Worm (Caenorhabditis elegans) whole organism, midembryonic: Measurements from ENCODE around the gene cec-1.

Experiments
- T22C8.4 ChIP-seq: fragments of 200-800 bp; sonication (Bioruptor generic); IDR thresholded peaks from 2 replicates; pipeline ENCODE4 v1.3.6; 2022; ENCODE audit warnings: missing genetic modification characterization, missing compliant biosample characterization
- cog-1 ChIP-seq: sonication (generic microtip); optimal IDR thresholded peaks from 2 replicates; lab custom pipeline; 2016; ENCODE audit warnings: missing genetic modification characterization, missing compliant biosample characterization
- flt-1 ChIP-seq: fragments of 200-800 bp; sonication (Bioruptor generic); IDR thresholded peaks from 2 replicates; pipeline ENCODE4 v1.3.6; 2022; ENCODE audit warnings: missing genetic modification characterization, missing compliant biosample characterization
- klf-2 ChIP-seq: fragments of 200-800 bp; sonication (Bioruptor generic); conservative IDR thresholded peaks from 2 replicates; pipeline ENCODE4 v1.3.6; 2022; ENCODE audit warnings: missing genetic modification reagents, missing genetic modification characterization, missing compliant biosample characterization
- med-1 ChIP-seq: sonication (generic microtip); optimal IDR thresholded peaks from 2 replicates; lab custom pipeline; 2017; ENCODE audit warnings: missing genetic modification characterization, mild to moderate bottlenecking, missing compliant biosample characterization, antibody characterized with exemption, missing genetic modification reagents; ENCODE audit not compliant: insufficient read depth
- ref-1 ChIP-seq: fragments of 200-800 bp; sonication (Bioruptor generic); conservative IDR thresholded peaks from 2 replicates; pipeline ENCODE4 v1.3.6; 2022; ENCODE audit warnings: missing genetic modification reagents, missing genetic modification characterization, missing compliant biosample characterization
- tab-1 ChIP-seq: fragments of 200-800 bp; sonication (Bioruptor generic); IDR thresholded peaks from 2 replicates; pipeline ENCODE4 v1.3.6; 2022; ENCODE audit warnings: missing genetic modification characterization, missing compliant biosample characterization
- ztf-23 ChIP-seq: fragments of 200-800 bp; sonication (Bioruptor generic); IDR thresholded peaks from 2 replicates; pipeline ENCODE4 v1.3.6; 2022; ENCODE audit warnings: missing genetic modification reagents, missing genetic modification characterization, missing compliant biosample characterization
- ztf-29 ChIP-seq: fragments of 200-800 bp; sonication (Bioruptor generic); IDR thresholded peaks from 2 replicates; pipeline ENCODE4 v1.3.6; 2022; ENCODE audit warnings: missing genetic modification reagents, missing genetic modification characterization, missing compliant biosample characterization

Gene cec-1

DNA sequence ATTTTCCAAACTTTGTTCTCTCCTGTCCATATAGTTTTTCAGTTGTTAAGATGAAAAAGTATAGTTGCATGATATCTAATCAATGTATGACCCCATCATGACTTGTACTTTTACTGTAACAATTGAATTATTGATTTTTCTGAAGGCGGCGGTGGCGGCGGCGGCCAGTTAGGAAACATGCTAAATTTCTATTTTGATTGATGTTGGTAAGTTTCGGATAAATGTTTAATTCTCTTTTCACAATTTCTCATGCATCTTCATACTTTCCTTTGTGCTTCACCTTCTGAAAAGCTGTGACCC, 8.2 kb upstream of the cec-1 start, which contains the start of gene sor-1:
Gene sor-1 (plus strand): TSS at position 201 of the 300 bp plus-strand sequence.
- TF ChIP-seq med-1 (GFP tag; lab: Kevin White, UChicago) (no peak), flt-1 (GFP tag; lab: Robert Waterston, UW) (no peak), ztf-23 (GFP tag; lab: Robert Waterston, UW) (no peak), T22C8.4 (GFP tag; lab: Robert Waterston, UW) (peak; percentile 62; the same call in 1 of the 2 replicates), cog-1 (tag; lab: Kevin White, UChicago) (no peak), klf-2 (GFP tag; lab: Robert Waterston, UW) (no peak)

DNA sequence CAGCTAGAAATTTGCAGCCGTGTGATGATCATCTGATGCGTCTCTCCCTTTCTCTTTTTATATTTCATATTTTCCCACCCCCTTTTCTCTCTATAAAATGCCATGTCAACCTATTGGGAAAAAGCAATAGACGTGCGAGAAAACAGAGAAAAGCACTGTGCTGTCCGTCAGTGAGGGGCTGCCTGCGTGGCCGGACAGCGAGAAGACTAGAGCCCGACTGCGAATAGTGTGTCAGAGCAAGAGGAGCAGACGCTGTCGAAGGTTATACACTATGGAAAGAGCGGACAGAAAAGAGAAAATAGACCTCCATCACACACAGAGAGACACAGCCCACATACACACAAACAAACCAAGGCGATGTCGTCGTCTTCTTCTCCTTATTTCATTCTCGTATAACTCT, 1.1 kb upstream of the cec-1 start:
- TF ChIP-seq T22C8.4 (GFP tag; lab: Robert Waterston, UW) (no peak), med-1 (GFP tag; lab: Kevin White, UChicago) (no peak), ztf-23 (GFP tag; lab: Robert Waterston, UW) (peak; percentile 40; the same call in 1 of the 2 replicates), klf-2 (GFP tag; lab: Robert Waterston, UW) (no peak), cog-1 (tag; lab: Kevin White, UChicago) (peak; percentile 62), flt-1 (GFP tag; lab: Robert Waterston, UW) (no peak), tab-1 (GFP tag; lab: Robert Waterston, UW) (no peak), ztf-29 (peak; percentile 59; the same call in 1 of the 2 replicates), ref-1 (GFP tag; lab: Robert Waterston, UW) (no peak)

DNA sequence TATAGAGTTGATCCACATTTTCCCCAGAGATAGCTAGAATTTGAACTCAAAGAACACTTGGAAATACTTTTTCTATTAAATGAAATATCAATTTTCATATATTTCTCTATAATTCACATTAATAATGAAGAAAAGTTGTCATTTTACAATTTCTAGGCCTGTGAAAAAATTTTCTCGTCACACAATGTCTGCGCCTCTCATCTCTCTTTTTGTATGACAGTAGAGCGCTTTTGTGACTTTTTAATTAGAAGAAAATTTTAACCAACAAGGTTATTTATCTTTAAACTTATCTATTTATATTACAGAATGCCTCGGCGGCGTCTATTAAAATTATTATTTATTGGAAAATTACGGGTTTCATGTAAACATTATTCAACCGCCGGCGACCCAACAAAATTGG, 2.9 kb downstream of the cec-1 start, which contains the start of gene ZK1236.1:
Gene ZK1236.1 (plus strand): TSS at position 263 of the 400 bp plus-strand sequence.
- no peak for TF ChIP-seq ztf-23 (GFP tag; lab: Robert Waterston, UW)
- TF ChIP-seq klf-2 (GFP tag; lab: Robert Waterston, UW): no peak
- no peak for TF ChIP-seq flt-1 (GFP tag; lab: Robert Waterston, UW)
- no peak for TF ChIP-seq tab-1 (GFP tag; lab: Robert Waterston, UW)

DNA sequence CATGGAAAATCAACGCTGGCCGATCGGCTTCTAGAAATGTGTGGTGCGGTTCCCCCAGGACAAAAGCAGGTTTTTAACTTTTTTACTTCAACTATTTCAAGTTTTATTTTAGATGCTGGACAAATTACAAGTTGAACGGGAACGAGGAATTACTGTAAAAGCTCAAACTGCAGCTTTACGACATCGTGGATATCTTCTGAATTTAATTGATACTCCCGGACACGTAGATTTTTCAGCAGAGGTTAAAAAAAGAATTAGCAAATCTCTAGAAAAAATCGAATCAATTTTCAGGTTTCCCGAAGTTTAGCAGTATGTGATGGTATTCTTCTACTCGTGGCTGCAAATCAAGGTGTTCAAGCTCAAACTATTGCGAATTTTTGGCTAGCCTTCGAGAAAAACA, 3.4 kb downstream of the cec-1 start:
- no peak for TF ChIP-seq flt-1 (GFP tag; lab: Robert Waterston, UW)
- TF ChIP-seq tab-1 (GFP tag; lab: Robert Waterston, UW): no peak
- no peak for TF ChIP-seq T22C8.4 (GFP tag; lab: Robert Waterston, UW)
- no peak for TF ChIP-seq ref-1 (GFP tag; lab: Robert Waterston, UW)
- no peak for TF ChIP-seq cog-1 (tag; lab: Kevin White, UChicago)
- TF ChIP-seq klf-2 (GFP tag; lab: Robert Waterston, UW): no peak
- TF ChIP-seq med-1 (GFP tag; lab: Kevin White, UChicago): no peak
- TF ChIP-seq ztf-23 (GFP tag; lab: Robert Waterston, UW): no peak
- TF ChIP-seq ztf-29: no peak

DNA sequence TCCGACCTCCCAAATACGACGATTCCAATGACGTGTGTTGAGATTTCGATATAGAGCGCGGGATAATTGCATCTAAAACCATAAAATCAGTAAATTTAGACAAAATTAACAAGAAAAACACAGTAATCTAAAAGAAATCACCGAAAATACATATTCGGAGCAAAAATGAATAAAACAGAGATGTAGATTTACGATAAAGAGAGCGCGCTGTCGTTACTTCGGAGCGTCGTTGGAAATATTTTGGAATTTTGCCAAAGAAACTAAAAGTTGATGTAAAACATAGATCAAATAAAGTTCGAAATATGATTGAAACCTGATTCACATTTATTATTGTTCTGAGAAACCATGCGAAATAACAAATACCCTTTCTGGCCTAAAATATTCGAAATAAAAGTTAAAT, 6.0 kb downstream of the cec-1 start, which contains the start of gene ZK1236.5:
Gene ZK1236.5 (minus strand): TSS at position 72 of the 400 bp plus-strand sequence.
- TF ChIP-seq cog-1 (tag; lab: Kevin White, UChicago) (no peak), T22C8.4 (GFP tag; lab: Robert Waterston, UW) (no peak), ztf-23 (GFP tag; lab: Robert Waterston, UW) (no peak), flt-1 (GFP tag; lab: Robert Waterston, UW) (no peak), klf-2 (GFP tag; lab: Robert Waterston, UW) (no peak), med-1 (GFP tag; lab: Kevin White, UChicago) (no peak), tab-1 (GFP tag; lab: Robert Waterston, UW) (no peak), ref-1 (GFP tag; lab: Robert Waterston, UW) (no peak), ztf-29 (no peak)

DNA sequence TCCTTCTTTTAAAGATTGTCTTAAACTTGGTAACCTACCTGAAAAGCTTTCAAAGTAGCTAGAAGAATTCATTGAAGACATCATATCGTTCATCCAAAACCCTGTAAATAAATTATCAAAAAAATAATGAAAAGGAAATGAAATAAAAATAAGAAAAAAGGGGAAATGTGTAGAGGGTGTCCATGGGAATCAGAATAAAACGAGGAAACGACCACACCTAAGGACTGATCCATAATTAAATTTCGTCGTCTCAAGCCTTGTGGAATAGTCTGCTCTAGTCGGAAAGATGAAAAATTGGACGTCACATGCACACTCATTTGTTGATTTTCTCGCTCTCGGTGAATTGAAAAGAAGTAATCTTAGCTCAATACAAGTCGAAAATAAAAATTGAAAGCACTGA, 8.9 kb downstream of the cec-1 start, which contains the start of gene ZK1236.9:
Gene ZK1236.9 (minus strand): TSS at position 101 of the 400 bp plus-strand sequence.
- TF ChIP-seq med-1 (GFP tag; lab: Kevin White, UChicago) (no peak), tab-1 (GFP tag; lab: Robert Waterston, UW) (no peak), ztf-23 (GFP tag; lab: Robert Waterston, UW) (no peak), ztf-29 (no peak), ref-1 (GFP tag; lab: Robert Waterston, UW) (no peak), flt-1 (GFP tag; lab: Robert Waterston, UW) (no peak), cog-1 (tag; lab: Kevin White, UChicago) (no peak), T22C8.4 (GFP tag; lab: Robert Waterston, UW) (no peak), klf-2 (GFP tag; lab: Robert Waterston, UW) (no peak)

DNA sequence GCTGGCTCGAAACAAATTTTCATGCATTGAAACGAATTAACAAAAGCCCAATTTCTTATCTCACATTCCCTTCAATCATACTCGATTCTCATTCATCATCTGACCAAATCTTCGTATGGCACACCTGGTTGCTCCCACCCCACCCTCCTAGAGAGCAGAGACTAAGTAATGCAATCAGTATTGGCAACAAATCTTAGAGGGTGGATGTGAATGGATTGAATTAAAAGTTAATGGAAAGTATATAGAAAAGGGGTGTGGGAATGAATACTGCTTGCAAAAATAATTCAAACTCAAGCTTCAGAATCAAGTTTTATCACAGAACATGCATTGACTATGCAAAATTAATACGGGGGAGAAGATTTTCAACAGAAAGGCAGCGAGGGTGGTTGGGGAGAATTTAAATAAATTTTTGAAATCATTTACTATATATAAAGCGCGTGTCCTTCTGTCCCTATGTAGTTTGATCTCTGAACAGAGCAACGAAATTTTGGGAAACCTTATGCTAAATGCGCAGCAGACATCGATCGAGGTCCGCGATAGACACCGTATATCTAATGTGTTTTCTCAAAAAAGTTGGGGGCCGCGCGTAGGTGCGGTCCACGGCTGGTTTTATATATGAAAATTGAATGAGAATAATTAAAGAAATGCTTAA, 11.8 kb downstream of the cec-1 start:
- TF ChIP-seq klf-2 (GFP tag; lab: Robert Waterston, UW): no peak
- no peak for TF ChIP-seq ztf-23 (GFP tag; lab: Robert Waterston, UW)

DNA sequence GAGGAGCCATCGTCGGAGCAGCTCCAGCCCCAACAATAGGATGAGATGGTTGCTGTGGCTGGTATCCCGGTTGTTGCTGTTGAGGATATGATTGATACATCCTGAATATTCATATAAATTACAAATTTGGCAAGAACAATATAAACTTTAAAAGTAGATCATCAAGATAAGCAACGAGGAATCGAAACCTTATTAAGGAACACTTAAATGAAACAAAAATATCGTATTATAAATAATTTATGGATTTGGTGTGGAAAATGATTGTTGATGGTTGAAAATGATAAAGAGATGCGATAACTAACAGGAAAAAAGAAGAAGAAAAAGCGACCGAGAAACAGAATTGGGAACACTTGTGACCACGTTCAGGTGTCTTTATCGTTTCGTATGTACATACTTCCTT, 13.2 kb downstream of the cec-1 start, which contains the start of gene pqn-96:
Gene pqn-96 (minus strand): TSS at position 101 of the 400 bp plus-strand sequence.
- TF ChIP-seq ref-1 (GFP tag; lab: Robert Waterston, UW): no peak
- TF ChIP-seq ztf-29: no peak
- TF ChIP-seq tab-1 (GFP tag; lab: Robert Waterston, UW): no peak
- TF ChIP-seq ztf-23 (GFP tag; lab: Robert Waterston, UW): no peak
- no peak for TF ChIP-seq cog-1 (tag; lab: Kevin White, UChicago)
- TF ChIP-seq klf-2 (GFP tag; lab: Robert Waterston, UW): no peak
- TF ChIP-seq flt-1 (GFP tag; lab: Robert Waterston, UW): no peak
- TF ChIP-seq med-1 (GFP tag; lab: Kevin White, UChicago): no peak
- TF ChIP-seq T22C8.4 (GFP tag; lab: Robert Waterston, UW): no peak

DNA sequence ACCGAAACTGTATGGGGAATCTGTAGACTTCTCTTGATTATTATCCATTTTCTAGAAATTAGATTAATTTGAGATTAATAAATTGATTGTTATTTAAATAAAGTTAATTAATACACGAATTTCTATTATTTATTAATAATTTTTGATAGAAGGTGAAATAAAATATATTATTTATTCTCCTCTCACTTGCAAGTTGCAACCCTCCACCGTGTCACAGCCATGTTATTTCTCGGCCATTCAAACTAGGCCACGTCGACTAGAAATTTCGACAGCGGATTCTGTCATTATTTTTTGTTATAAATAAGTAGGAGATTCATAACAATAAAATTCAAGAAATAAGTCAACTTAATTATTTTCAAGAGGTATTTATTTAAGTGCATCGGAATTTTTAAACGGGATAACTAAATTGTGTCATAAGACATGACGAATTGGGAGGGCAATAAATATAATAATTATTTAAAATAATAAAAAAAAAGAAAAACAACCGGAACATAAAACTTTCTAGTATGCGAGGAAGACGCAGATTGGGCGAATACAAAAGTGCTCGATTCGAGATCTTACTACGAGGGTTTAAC, 17.5 kb downstream of the cec-1 start, which contains the start of gene ufbp-1:
Gene ufbp-1 (minus strand): TSS at position 51 of the 575 bp plus-strand sequence.
- TF ChIP-seq cog-1 (tag; lab: Kevin White, UChicago) (no peak), flt-1 (GFP tag; lab: Robert Waterston, UW) (0 out of 2 replicates have a peak, but pooled peaks have one; percentile 23)
